Worm (Caenorhabditis elegans) whole organism, L1 larva: ENCODE data around the gene rme-4.
A peak's percentile ranks its signal among the peaks of the same experiment; 100 is the strongest.

Source experiments
- F16B12.6 ChIP-seq: fragments of 150-350 bp; optimal IDR thresholded peaks from 2 replicates; lab custom pipeline; 2014; ENCODE audit warnings: missing biosample characterization, missing genetic modification characterization
- ceh-63 ChIP-seq: fragments of 200-800 bp; sonication (Bioruptor generic); optimal IDR thresholded peaks from 2 replicates; lab custom pipeline; 2018; ENCODE audit warnings: mild to moderate bottlenecking, missing genetic modification characterization, missing compliant biosample characterization
- ceh-90 ChIP-seq: sonication (generic microtip); optimal IDR thresholded peaks from 2 replicates; lab custom pipeline; 2016; ENCODE audit warnings: missing genetic modification characterization, missing compliant biosample characterization
- dpl-1 ChIP-seq, 3 experiments: fragments of 150-350 bp in 2 of 3; sonication (generic microtip) in 1 of 3; optimal IDR thresholded peaks; 2 replicates each; lab custom pipeline; 2014 to 2017; ENCODE audit warnings: missing biosample characterization in 3 of 3, missing genetic modification characterization in 3 of 3, missing genetic modification reagents in 3 of 3
- egl-13 ChIP-seq: sonication (generic microtip); optimal IDR thresholded peaks from 2 replicates; lab custom pipeline; 2016; ENCODE audit warnings: missing genotype, missing genetic modification reagents, missing genetic modification characterization, missing compliant biosample characterization
- elt-2 ChIP-seq: sonication (generic microtip); optimal IDR thresholded peaks from 2 replicates; lab custom pipeline; 2016; ENCODE audit warnings: missing genetic modification characterization, mild to moderate bottlenecking, inconsistent platforms, missing compliant biosample characterization, missing genetic modification reagents
- ets-5 ChIP-seq: fragments of 200-800 bp; sonication (Bioruptor generic); IDR thresholded peaks from 2 replicates; pipeline ENCODE4 v1.3.6; 2022; ENCODE audit warnings: missing genetic modification characterization, missing compliant biosample characterization
- fkh-10 ChIP-seq: sonication (generic microtip); optimal IDR thresholded peaks from 2 replicates; lab custom pipeline; 2017; ENCODE audit warnings: missing biosample characterization, missing genetic modification reagents, missing genetic modification characterization
- grh-1 ChIP-seq: fragments of 200-800 bp; sonication (Bioruptor generic); IDR thresholded peaks from 2 replicates; pipeline ENCODE4 v1.3.6; 2022; ENCODE audit warnings: missing genetic modification reagents, missing genetic modification characterization, missing compliant biosample characterization
- hlh-4 ChIP-seq: sonication (generic microtip); optimal IDR thresholded peaks from 2 replicates; lab custom pipeline; 2016; ENCODE audit warnings: mild to moderate bottlenecking, missing genetic modification characterization, missing compliant biosample characterization
- hpl-2 ChIP-seq: fragments of 150-350 bp; optimal IDR thresholded peaks from 2 replicates; lab custom pipeline; 2014; ENCODE audit warnings: missing biosample characterization, missing genetic modification reagents, missing genetic modification characterization
- irx-1 ChIP-seq: sonication (generic microtip); optimal IDR thresholded peaks from 2 replicates; lab custom pipeline; 2016; ENCODE audit warnings: missing genetic modification characterization, missing compliant biosample characterization
- lin-13 ChIP-seq: fragments of 150-350 bp; optimal IDR thresholded peaks from 2 replicates; lab custom pipeline; 2014; ENCODE audit warnings: missing biosample characterization, missing genetic modification reagents, missing genetic modification characterization
- lin-15B ChIP-seq: fragments of 150-350 bp; sonication (generic microtip); optimal IDR thresholded peaks from 3 replicates; lab custom pipeline; 2014; ENCODE audit warnings: missing biosample characterization, missing genetic modification characterization
- mab-9 ChIP-seq: fragments of 200-800 bp; sonication (Bioruptor generic); IDR thresholded peaks from 2 replicates; pipeline ENCODE4 v1.3.6; 2022; ENCODE audit warnings: missing genetic modification reagents, missing genetic modification characterization, missing compliant biosample characterization
- nhr-12 ChIP-seq: sonication (generic microtip); optimal IDR thresholded peaks from 2 replicates; lab custom pipeline; 2017; ENCODE audit warnings: missing biosample characterization, missing genetic modification characterization
- nhr-20 ChIP-seq: sonication (generic microtip); optimal IDR thresholded peaks from 2 replicates; lab custom pipeline; 2016; ENCODE audit warnings: mild to moderate bottlenecking, missing genetic modification characterization, missing compliant biosample characterization
- nhr-28 ChIP-seq: fragments of 150-350 bp; optimal IDR thresholded peaks from 2 replicates; lab custom pipeline; 2014; ENCODE audit warnings: missing biosample characterization, missing genetic modification characterization
- nhr-76 ChIP-seq: sonication (generic microtip); optimal IDR thresholded peaks from 2 replicates; lab custom pipeline; 2017; ENCODE audit warnings: missing biosample characterization, missing genetic modification characterization
- skn-1 ChIP-seq: fragments of 150-350 bp; optimal IDR thresholded peaks from 2 replicates; lab custom pipeline; 2014; ENCODE audit warnings: missing biosample characterization, missing genetic modification characterization
- snpc-4 ChIP-seq: fragments of 150-350 bp; optimal IDR thresholded peaks from 2 replicates; lab custom pipeline; 2014; ENCODE audit warnings: missing biosample characterization, missing genetic modification characterization
- sptf-1 ChIP-seq: fragments of 150-350 bp; optimal IDR thresholded peaks from 2 replicates; lab custom pipeline; 2014; ENCODE audit warnings: missing biosample characterization, missing genetic modification characterization
- tbx-2 ChIP-seq: sonication (generic microtip); optimal IDR thresholded peaks from 2 replicates; lab custom pipeline; 2016; ENCODE audit warnings: missing genetic modification characterization, missing compliant biosample characterization
- unc-98 ChIP-seq: fragments of 200-800 bp; sonication (Bioruptor generic); IDR thresholded peaks from 2 replicates; pipeline ENCODE4 v1.3.6; 2022; ENCODE audit warnings: missing genetic modification characterization, missing compliant biosample characterization
- zag-1 ChIP-seq: fragments of 150-350 bp; optimal IDR thresholded peaks from 2 replicates; lab custom pipeline; 2014; ENCODE audit warnings: missing biosample characterization, missing genetic modification characterization
- ztf-11 ChIP-seq, 2 experiments: sonication (generic microtip); optimal IDR thresholded peaks; 2 replicates each; lab custom pipeline; 2016 to 2017; ENCODE audit warnings: missing genetic modification characterization in 2 of 2, missing biosample characterization in 1 of 2, missing compliant biosample characterization in 1 of 2

rme-4 gene

ce11 chrX:10327323-10328022 is 52.2 kb downstream of the rme-4 start, which contains the start of gene acl-5 (continued):
- TF ChIP-seq nhr-20 (peak; percentile 10), sptf-1 (tag; lab: Kevin White, UChicago) (no peak), zag-1 (tag; lab: Kevin White, UChicago) (no peak), fkh-10 (GFP tag; lab: Kevin White, UChicago) (no peak), irx-1 (no peak), grh-1 (GFP tag; lab: Robert Waterston, UW) (no peak), snpc-4 (tag; lab: Kevin White, UChicago) (no peak), ceh-90 (tag; lab: Kevin White, UChicago) (no peak), tbx-2 (tag; lab: Kevin White, UChicago) (no peak), unc-98 (GFP tag; lab: Robert Waterston, UW) (no peak), elt-2 (tag; lab: Kevin White, UChicago) (peak; percentile 33), hlh-4 (tag; lab: Kevin White, UChicago) (no peak), nhr-28 (tag; lab: Kevin White, UChicago) (no peak), ets-5 (GFP tag; lab: Robert Waterston, UW) (no peak), dpl-1 (GFP tag; optimal IDR thresholded peaks at IDR 0.05; lab: Kevin White, UChicago) (no peak), skn-1 (no peak), egl-13 (tag; lab: Kevin White, UChicago) (no peak), nhr-12 (tag; lab: Kevin White, UChicago) (no peak), lin-15B (tag; lab: Kevin White, UChicago) (no peak), mab-9 (GFP tag; lab: Robert Waterston, UW) (no peak), nhr-76 (tag; lab: Kevin White, UChicago) (no peak), hpl-2 (GFP tag; lab: Kevin White, UChicago) (no peak), F16B12.6 (tag; lab: Kevin White, UChicago) (no peak), lin-13 (no peak), ceh-63 (no peak), ztf-11 (tag; optimal IDR thresholded peaks at IDR 0.05; lab: Kevin White, UChicago) (no peak)
